Fruit fly (Drosophila melanogaster): ENCODE results near the gene CG12020.

Gene CG12020

dm6 chr3L:1797005-1797404, at the start of gene CG12020:
Gene CG12020, plus strand, starts transcription at chr3L:1797305.
- TF ChIP-seq ovo (GFP tag; optimal IDR thresholded peaks at IDR 0.05): no peak
- no peak for TF ChIP-seq cic (GFP tag; optimal IDR thresholded peaks at IDR 0.05)
- no peak for TF ChIP-seq bab1 (GFP tag; optimal IDR thresholded peaks at IDR 0.05)
- TF ChIP-seq CG1620 (GFP tag; optimal IDR thresholded peaks at IDR 0.05): no peak
- no peak for TF ChIP-seq CG33017 (tag; optimal IDR thresholded peaks at IDR 0.05)
- no peak for TF ChIP-seq CG14711 (tag; optimal IDR thresholded peaks at IDR 0.05)
- no peak for TF ChIP-seq cnc (optimal IDR thresholded peaks at IDR 0.05)
- no peak for TF ChIP-seq Mnt (GFP tag; optimal IDR thresholded peaks at IDR 0.05)
- TF ChIP-seq CG5204 (GFP tag; optimal IDR thresholded peaks at IDR 0.05): no peak
- TF ChIP-seq CG12768 (GFP tag; optimal IDR thresholded peaks at IDR 0.05): no peak

dm6 chr3L:1748218-1748617, 48.9 kb upstream of the CG12020 start:
- TF ChIP-seq pad (GFP tag; optimal IDR thresholded peaks at IDR 0.05) (no peak), CG33017 (tag; optimal IDR thresholded peaks at IDR 0.05) (no peak), ovo (GFP tag; optimal IDR thresholded peaks at IDR 0.05) (no peak), Crg-1 (GFP tag; optimal IDR thresholded peaks at IDR 0.05) (no peak), Mnt (GFP tag; optimal IDR thresholded peaks at IDR 0.05) (no peak), CG11617 (GFP tag; optimal IDR thresholded peaks at IDR 0.05) (no peak), cic (GFP tag; optimal IDR thresholded peaks at IDR 0.05) (no peak), CG14711 (tag; optimal IDR thresholded peaks at IDR 0.05) (no peak), CG1620 (GFP tag; optimal IDR thresholded peaks at IDR 0.05) (no peak), Hr96 (GFP tag; optimal IDR thresholded peaks at IDR 0.05) (no peak)

dm6 chr3L:1754262-1754661, 42.8 kb upstream of the CG12020 start:
- TF ChIP-seq CG1620 (GFP tag; optimal IDR thresholded peaks at IDR 0.05): no peak
- peak; percentile 33 for TF ChIP-seq tj (GFP tag; optimal IDR thresholded peaks at IDR 0.05)

dm6 chr3L:1754935-1755334, 42.2 kb upstream of the CG12020 start:
- TF ChIP-seq toe (GFP tag; optimal IDR thresholded peaks at IDR 0.05) (no peak), CG11617 (GFP tag; optimal IDR thresholded peaks at IDR 0.05) (no peak), tj (GFP tag; optimal IDR thresholded peaks at IDR 0.05) (no peak), CG14711 (tag; optimal IDR thresholded peaks at IDR 0.05) (no peak), CG33017 (tag; optimal IDR thresholded peaks at IDR 0.05) (no peak), CG1620 (GFP tag; optimal IDR thresholded peaks at IDR 0.05) (no peak), cic (GFP tag; optimal IDR thresholded peaks at IDR 0.05) (no peak), bab1 (GFP tag; optimal IDR thresholded peaks at IDR 0.05) (no peak), Hr96 (GFP tag; optimal IDR thresholded peaks at IDR 0.05) (no peak), CG7045 (GFP tag; optimal IDR thresholded peaks at IDR 0.05) (no peak), cnc (optimal IDR thresholded peaks at IDR 0.05) (no peak), Crg-1 (GFP tag; optimal IDR thresholded peaks at IDR 0.05) (no peak)

- TF ChIP-seq Mnt (GFP tag; optimal IDR thresholded peaks at IDR 0.05) (peak; percentile 20), tj (GFP tag; optimal IDR thresholded peaks at IDR 0.05) (peak; percentile 52), Hr96 (GFP tag; optimal IDR thresholded peaks at IDR 0.05) (no peak), pad (GFP tag; optimal IDR thresholded peaks at IDR 0.05) (peak; percentile 71)
Measured at dm6 chr3L:1755458-1755984, 41.6 kb upstream of the CG12020 start, which contains the start of gene Cht2. Gene Cht2, minus strand, starts transcription at chr3L:1755934.

- TF ChIP-seq ovo (GFP tag; optimal IDR thresholded peaks at IDR 0.05): no peak
- no peak for TF ChIP-seq bab1 (GFP tag; optimal IDR thresholded peaks at IDR 0.05)
- TF ChIP-seq Clk (GFP tag; optimal IDR thresholded peaks at IDR 0.05): no peak
- no peak for TF ChIP-seq CG7045 (GFP tag; optimal IDR thresholded peaks at IDR 0.05)
- TF ChIP-seq kay (GFP tag; ENCODE audit: borderline replicate concordance): no peak
- no peak for TF ChIP-seq pad (GFP tag; optimal IDR thresholded peaks at IDR 0.05)
- no peak for TF ChIP-seq tj (GFP tag; optimal IDR thresholded peaks at IDR 0.05)
- TF ChIP-seq Mnt (GFP tag; optimal IDR thresholded peaks at IDR 0.05): no peak
- TF ChIP-seq cnc (optimal IDR thresholded peaks at IDR 0.05): no peak
- no peak for TF ChIP-seq Crg-1 (GFP tag; optimal IDR thresholded peaks at IDR 0.05)
- TF ChIP-seq cic (GFP tag; optimal IDR thresholded peaks at IDR 0.05): no peak
- no peak for TF ChIP-seq CG7101 (tag; optimal IDR thresholded peaks at IDR 0.05)
- no peak for TF ChIP-seq CG1620 (GFP tag; optimal IDR thresholded peaks at IDR 0.05)
- TF ChIP-seq CG5204 (GFP tag; optimal IDR thresholded peaks at IDR 0.05): no peak
- no peak for TF ChIP-seq toe (GFP tag; optimal IDR thresholded peaks at IDR 0.05)
- no peak for TF ChIP-seq CG33017 (tag; optimal IDR thresholded peaks at IDR 0.05)
- no peak for TF ChIP-seq CG11617 (GFP tag; optimal IDR thresholded peaks at IDR 0.05)
Measured at dm6 chr3L:1756143-1756542, 41.0 kb upstream of the CG12020 start, which contains the start of gene CG8001. Gene CG8001, plus strand, starts transcription at chr3L:1756159.

- TF ChIP-seq tj (GFP tag; optimal IDR thresholded peaks at IDR 0.05) (no peak), ovo (GFP tag; optimal IDR thresholded peaks at IDR 0.05) (no peak), Clk (GFP tag; optimal IDR thresholded peaks at IDR 0.05) (no peak), Crg-1 (GFP tag; optimal IDR thresholded peaks at IDR 0.05) (no peak), CG7045 (GFP tag; optimal IDR thresholded peaks at IDR 0.05) (no peak), CG12768 (GFP tag; optimal IDR thresholded peaks at IDR 0.05) (no peak), cic (GFP tag; optimal IDR thresholded peaks at IDR 0.05) (no peak), bab1 (GFP tag; optimal IDR thresholded peaks at IDR 0.05) (no peak), CG1620 (GFP tag; optimal IDR thresholded peaks at IDR 0.05) (no peak), cnc (optimal IDR thresholded peaks at IDR 0.05) (no peak), CG33017 (tag; optimal IDR thresholded peaks at IDR 0.05) (no peak), pad (GFP tag; optimal IDR thresholded peaks at IDR 0.05) (no peak), Hr96 (GFP tag; optimal IDR thresholded peaks at IDR 0.05) (no peak), CG5204 (GFP tag; optimal IDR thresholded peaks at IDR 0.05) (no peak), kay (GFP tag; ENCODE audit: borderline replicate concordance) (no peak), CG14711 (tag; optimal IDR thresholded peaks at IDR 0.05) (no peak)
Measured at dm6 chr3L:1771658-1772057, 25.4 kb upstream of the CG12020 start, which contains the start of gene Dhc62B. Gene Dhc62B, minus strand, starts transcription at chr3L:1771758.
